Worm (Caenorhabditis elegans) whole organism, young adult: ENCODE measurements around the gene irld-51.
"Not testable (repeated sequence)": the region's sequence is repeated elsewhere in the genome, so short reads cannot be mapped to it uniquely, and the experiment has no call there.

Experiments used
- F33H1.4 ChIP-seq: fragments of 200-800 bp; sonication (Bioruptor generic); IDR thresholded peaks from 2 replicates; pipeline ENCODE4 v1.3.6; 2022; ENCODE audit warnings: missing genetic modification reagents, missing genetic modification characterization, missing compliant biosample characterization
- K11D2.4 ChIP-seq: fragments of 200-800 bp; sonication (Bioruptor generic); IDR thresholded peaks from 2 replicates; pipeline ENCODE4 v1.3.6; 2022; ENCODE audit warnings: missing genetic modification reagents, missing genetic modification characterization, missing compliant biosample characterization
- K12H6.12 ChIP-seq: fragments of 200-800 bp; sonication (Bioruptor generic); optimal IDR thresholded peaks from 2 replicates; lab custom pipeline; 2018; ENCODE audit warnings: mild to moderate bottlenecking, missing genetic modification characterization, missing compliant biosample characterization
- T07F8.4 ChIP-seq: sonication (generic microtip); optimal IDR thresholded peaks from 2 replicates; lab custom pipeline; 2016; ENCODE audit warnings: mild to moderate bottlenecking, missing genetic modification characterization, moderate library complexity, missing compliant biosample characterization
- Y53G8AR.9 ChIP-seq: fragments of 200-800 bp; sonication (Bioruptor generic); conservative IDR thresholded peaks from 2 replicates; pipeline ENCODE4 v1.3.6; 2022; ENCODE audit warnings: missing genetic modification reagents, missing genetic modification characterization, missing compliant biosample characterization
- atf-7 ChIP-seq: sonication (generic microtip); optimal IDR thresholded peaks from 2 replicates; lab custom pipeline; 2017; ENCODE audit warnings: mild to moderate bottlenecking, missing genetic modification characterization, missing compliant biosample characterization
- athp-1 ChIP-seq: sonication (generic microtip); optimal IDR thresholded peaks from 2 replicates; lab custom pipeline; 2017; ENCODE audit warnings: mild to moderate bottlenecking, missing genetic modification characterization, missing compliant biosample characterization
- attf-5 ChIP-seq: fragments of 200-800 bp; sonication (Bioruptor generic); optimal IDR thresholded peaks from 2 replicates; lab custom pipeline; 2018; ENCODE audit warnings: mild to moderate bottlenecking, missing genetic modification characterization, missing compliant biosample characterization
- attf-6 ChIP-seq: fragments of 200-800 bp; sonication (Bioruptor generic); IDR thresholded peaks from 2 replicates; pipeline ENCODE4 v1.3.6; 2022; ENCODE audit warnings: missing genetic modification reagents, missing genetic modification characterization, missing compliant biosample characterization
- cebp-1 ChIP-seq, 2 experiments: fragments of 200-800 bp in 1 of 2; sonication (Bioruptor generic) in 1 of 2; sonication (generic microtip) in 1 of 2; IDR thresholded peaks in 1 of 2; optimal IDR thresholded peaks in 1 of 2; 2 replicates each; pipeline versions ENCODE4 v1.3.6 to Lab custom; 2017 to 2022; ENCODE audit warnings: missing compliant biosample characterization in 2 of 2, missing genetic modification characterization in 2 of 2, mild to moderate bottlenecking in 1 of 2, missing genetic modification reagents in 1 of 2, moderate library complexity in 1 of 2
- ceh-100 ChIP-seq: fragments of 200-800 bp; sonication (Bioruptor generic); IDR thresholded peaks from 2 replicates; pipeline ENCODE4 v1.3.6; 2022; ENCODE audit warnings: missing genetic modification reagents, missing genetic modification characterization, missing compliant biosample characterization
- ceh-27 ChIP-seq: fragments of 200-800 bp; sonication (Bioruptor generic); optimal IDR thresholded peaks from 2 replicates; lab custom pipeline; 2018; ENCODE audit warnings: mild to moderate bottlenecking, missing genetic modification characterization, moderate library complexity, missing compliant biosample characterization
- efl-1 ChIP-seq: fragments of 150-350 bp; optimal IDR thresholded peaks from 2 replicates; lab custom pipeline; 2014; ENCODE audit warnings: missing biosample characterization, missing genetic modification reagents, missing genetic modification characterization
- egrh-3 ChIP-seq: fragments of 200-800 bp; sonication (Bioruptor generic); IDR thresholded peaks from 2 replicates; pipeline ENCODE4 v1.3.6; 2022; ENCODE audit warnings: missing genetic modification reagents, missing genetic modification characterization, missing compliant biosample characterization
- him-1 ChIP-seq: sonication (generic microtip); optimal IDR thresholded peaks from 2 replicates; lab custom pipeline; 2016; ENCODE audit warnings: missing genotype, missing genetic modification reagents, missing genetic modification characterization, missing compliant biosample characterization
- hrde-1 ChIP-seq: sonication (generic microtip); optimal IDR thresholded peaks from 2 replicates; lab custom pipeline; 2016; ENCODE audit warnings: missing genetic modification characterization, mild to moderate bottlenecking, missing compliant biosample characterization, moderate library complexity, missing genotype, missing genetic modification reagents, borderline replicate concordance
- hsf-1 ChIP-seq: fragments of 200-800 bp; sonication (Bioruptor generic); IDR thresholded peaks from 2 replicates; pipeline ENCODE4 v1.3.6; 2022; ENCODE audit warnings: missing genetic modification reagents, missing genetic modification characterization, missing compliant biosample characterization
- lin-26 ChIP-seq: fragments of 200-800 bp; sonication (Bioruptor generic); IDR thresholded peaks from 2 replicates; pipeline ENCODE4 v1.3.6; 2022; ENCODE audit warnings: missing genetic modification reagents, missing genetic modification characterization, missing compliant biosample characterization
- lin-54 ChIP-seq: fragments of 200-800 bp; sonication (Bioruptor generic); optimal IDR thresholded peaks from 2 replicates; lab custom pipeline; 2018; ENCODE audit warnings: mild to moderate bottlenecking, missing genetic modification characterization, missing compliant biosample characterization
- madf-3 ChIP-seq: fragments of 200-800 bp; sonication (Bioruptor generic); IDR thresholded peaks from 2 replicates; pipeline ENCODE4 v1.3.6; 2022; ENCODE audit warnings: missing genetic modification reagents, missing genetic modification characterization, missing compliant biosample characterization
- madf-8 ChIP-seq: fragments of 200-800 bp; sonication (Bioruptor generic); conservative IDR thresholded peaks from 2 replicates; pipeline ENCODE4 v1.3.6; 2022; ENCODE audit warnings: missing genetic modification reagents, missing genetic modification characterization, missing compliant biosample characterization
- mcd-1 ChIP-seq: fragments of 200-800 bp; sonication (Bioruptor generic); IDR thresholded peaks from 2 replicates; pipeline ENCODE4 v1.3.6; 2022; ENCODE audit warnings: missing genetic modification reagents, missing genetic modification characterization, missing compliant biosample characterization
- mel-28 ChIP-seq: sonication (generic microtip); optimal IDR thresholded peaks from 2 replicates; lab custom pipeline; 2016; ENCODE audit warnings: borderline replicate concordance, mild to moderate bottlenecking, missing genetic modification characterization, missing compliant biosample characterization
- mes-4 ChIP-seq: sonication (generic microtip); optimal IDR thresholded peaks from 2 replicates; lab custom pipeline; 2016; ENCODE audit warnings: missing genotype, missing genetic modification characterization, missing compliant biosample characterization
- nhr-80 ChIP-seq: sonication (generic microtip); optimal IDR thresholded peaks from 2 replicates; lab custom pipeline; 2016; ENCODE audit warnings: missing genetic modification characterization, missing compliant biosample characterization
- pha-4 ChIP-seq: fragments of 150-350 bp; sonication (generic microtip); optimal IDR thresholded peaks from 2 replicates; lab custom pipeline; 2014; ENCODE audit warnings: missing biosample characterization, missing genetic modification reagents, missing genetic modification characterization
- rcor-1 ChIP-seq: fragments of 200-800 bp; sonication (Bioruptor generic); IDR thresholded peaks from 2 replicates; pipeline ENCODE4 v1.3.6; 2022; ENCODE audit warnings: missing genetic modification reagents, missing genetic modification characterization, missing compliant biosample characterization
- rpc-1 ChIP-seq, 2 experiments: fragments of 150-350 bp in 1 of 2; sonication (generic microtip) in 1 of 2; optimal IDR thresholded peaks; 2 replicates each; lab custom pipeline; 2014 to 2018; ENCODE audit warnings: missing biosample characterization in 1 of 2, missing genetic modification characterization in 1 of 2, missing genetic modification reagents in 1 of 2, missing genotype in 1 of 2
- sea-2 ChIP-seq: fragments of 200-800 bp; sonication (Bioruptor generic); IDR thresholded peaks from 2 replicates; pipeline ENCODE4 v1.3.6; 2022; ENCODE audit warnings: missing genetic modification characterization, missing compliant biosample characterization
- snpc-1.1 ChIP-seq: sonication (generic microtip); optimal IDR thresholded peaks from 2 replicates; lab custom pipeline; 2017; ENCODE audit warnings: missing genetic modification characterization, mild to moderate bottlenecking, missing compliant biosample characterization, antibody characterized with exemption, moderate library complexity, missing genotype, missing genetic modification reagents; ENCODE audit not compliant: insufficient read depth
- sptf-2 ChIP-seq: fragments of 200-800 bp; sonication (Bioruptor generic); optimal IDR thresholded peaks from 2 replicates; lab custom pipeline; 2018; ENCODE audit warnings: mild to moderate bottlenecking, missing genetic modification characterization, missing compliant biosample characterization
- zfh-2 ChIP-seq: fragments of 200-800 bp; sonication (Bioruptor generic); conservative IDR thresholded peaks from 2 replicates; pipeline ENCODE4 v1.3.6; 2022; ENCODE audit warnings: missing genetic modification reagents, missing genetic modification characterization, missing compliant biosample characterization
- ztf-22 ChIP-seq: fragments of 200-800 bp; sonication (Bioruptor generic); optimal IDR thresholded peaks from 2 replicates; lab custom pipeline; 2018; ENCODE audit warnings: mild to moderate bottlenecking, missing genetic modification characterization, moderate library complexity, missing compliant biosample characterization
- ztf-28 ChIP-seq: fragments of 200-800 bp; sonication (Bioruptor generic); IDR thresholded peaks from 2 replicates; pipeline ENCODE4 v1.3.6; 2022; ENCODE audit warnings: missing genetic modification reagents, missing genetic modification characterization, missing compliant biosample characterization

irld-51 gene

DNA sequence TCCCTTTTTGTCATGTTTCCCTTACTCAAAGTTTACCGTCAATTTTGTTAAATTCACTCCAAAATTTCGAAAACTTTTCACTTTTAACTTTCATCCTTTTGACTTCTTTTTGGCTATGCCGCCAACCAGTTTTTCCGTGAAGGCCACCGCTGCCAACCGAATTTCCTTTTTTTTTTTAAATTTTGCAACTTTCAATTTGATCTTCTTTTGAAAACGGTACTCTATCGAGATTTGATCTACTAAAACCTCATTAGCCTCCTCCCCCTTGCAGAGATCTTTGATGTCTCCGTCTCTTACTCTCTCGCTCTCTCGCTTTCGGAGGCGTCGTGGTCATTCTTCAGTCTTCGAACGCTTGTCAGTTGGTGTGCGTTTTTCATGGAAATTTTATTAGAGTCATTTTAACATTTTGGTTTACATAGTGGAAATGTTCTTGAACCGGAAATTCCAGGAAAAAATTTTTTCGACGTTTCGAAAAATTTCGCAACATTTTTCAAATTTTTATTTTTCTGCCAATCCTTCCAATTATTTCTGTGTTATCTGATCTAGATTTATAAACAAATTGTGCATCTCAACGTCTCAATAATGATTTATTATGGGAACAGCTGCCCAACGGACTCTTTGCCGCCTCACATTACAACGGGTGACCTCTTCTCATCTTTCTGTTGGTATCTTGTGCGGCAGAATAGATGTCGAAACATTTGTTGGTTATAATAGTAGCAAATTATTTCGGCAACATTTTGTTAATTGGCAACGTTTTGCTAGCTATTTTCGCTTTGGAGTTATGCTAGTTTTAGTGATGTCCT lies 42.3 kb upstream of the irld-51 start:
- TF ChIP-seq cebp-1 (GFP tag; IDR thresholded peaks at IDR 0.05; lab: Robert Waterston, UW) (no peak), cebp-1 (tag; optimal IDR thresholded peaks at IDR 0.05; lab: Kevin White, UChicago) (peak; percentile 87), attf-5 (GFP tag; lab: Kevin White, UChicago) (no peak), T07F8.4 (tag; lab: Kevin White, UChicago) (no peak)

DNA sequence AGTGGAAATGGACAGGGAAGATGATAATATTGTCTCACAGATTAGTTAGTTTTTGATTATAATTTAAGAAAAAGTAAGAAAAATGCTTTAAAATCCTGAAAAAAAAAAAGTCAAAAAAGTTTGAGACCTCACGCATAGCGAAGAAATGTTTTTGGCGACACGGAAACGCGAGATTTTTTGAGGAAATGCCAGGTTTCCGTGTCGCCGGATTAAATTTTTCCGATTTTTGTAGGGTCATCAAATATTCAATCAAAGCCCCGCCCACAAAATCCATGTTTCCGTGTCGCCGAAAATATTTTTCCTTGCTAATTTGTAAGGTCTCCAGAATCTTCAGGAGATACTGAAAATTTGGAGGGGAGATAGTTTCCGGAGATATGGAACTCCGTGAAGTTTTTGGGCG lies 39.8 kb upstream of the irld-51 start:
- TF ChIP-seq ceh-100 (GFP tag; lab: Robert Waterston, UW), result peak; percentile 39
- no peak for TF ChIP-seq ztf-28 (GFP tag; lab: Robert Waterston, UW)
- 0 out of 2 replicates have a peak, but pooled peaks have one; percentile 48 for TF ChIP-seq madf-3 (GFP tag; lab: Robert Waterston, UW)

DNA sequence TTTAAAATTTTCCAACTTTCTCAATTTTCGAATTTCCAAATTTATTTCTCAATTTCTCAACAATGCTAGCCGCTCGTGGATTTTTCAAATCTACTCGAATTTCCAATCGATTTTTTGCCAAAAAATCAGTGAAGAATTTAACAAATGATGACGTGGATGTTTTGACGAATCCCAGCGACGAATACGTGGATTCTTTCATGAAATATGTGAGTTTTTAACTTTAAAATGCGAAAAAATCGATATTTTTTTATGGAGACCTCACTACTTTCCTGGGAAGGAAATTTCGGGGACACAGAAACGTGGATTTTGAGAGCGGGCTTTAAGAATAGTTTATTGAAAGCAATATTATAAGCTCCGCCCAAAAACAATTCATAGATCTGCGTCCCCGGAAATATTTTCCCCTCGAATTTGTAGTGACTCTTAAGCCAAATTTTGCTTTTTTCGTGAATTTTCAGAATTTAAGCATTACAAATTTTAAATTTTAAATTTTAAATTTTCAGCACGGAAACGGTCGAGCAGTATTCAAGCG lies 39.1 kb upstream of the irld-51 start, which contains the start of gene K08A2.2:
K08A2.2 (plus strand) TSS at position 51 of the 529 bp plus-strand sequence.
- no peak for TF ChIP-seq athp-1 (tag; lab: Kevin White, UChicago)
- peak; percentile 13 for TF ChIP-seq ceh-27 (GFP tag; lab: Kevin White, UChicago)
- peak; percentile 22 for TF ChIP-seq him-1
- TF ChIP-seq ceh-100 (GFP tag; lab: Robert Waterston, UW), result peak; percentile 91

DNA sequence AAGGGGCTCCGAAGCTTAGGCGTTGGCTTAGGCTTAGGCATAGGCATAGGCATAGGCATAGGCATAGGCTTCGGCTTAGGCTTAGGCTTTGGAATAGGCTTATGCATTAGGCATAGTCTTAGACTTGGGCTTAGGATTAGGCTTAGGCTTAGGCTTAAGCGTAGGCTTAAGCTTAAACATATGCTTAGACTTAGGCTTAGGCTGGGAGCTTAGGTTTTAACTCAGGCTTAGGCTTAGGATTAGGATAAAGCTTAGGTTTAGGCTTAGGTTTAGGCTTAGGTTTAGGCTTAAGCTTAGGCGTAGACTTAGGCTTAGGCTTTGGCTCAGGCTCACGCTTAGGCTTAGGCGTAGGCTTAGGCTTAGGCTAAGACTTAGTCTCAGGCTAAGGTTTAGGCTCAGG lies 37.6 kb upstream of the irld-51 start:
- TF ChIP-seq pha-4 (no peak), Y53G8AR.9 (GFP tag; lab: Robert Waterston, UW) (0 out of 2 replicates have a peak, but pooled peaks have one; percentile 28)

DNA sequence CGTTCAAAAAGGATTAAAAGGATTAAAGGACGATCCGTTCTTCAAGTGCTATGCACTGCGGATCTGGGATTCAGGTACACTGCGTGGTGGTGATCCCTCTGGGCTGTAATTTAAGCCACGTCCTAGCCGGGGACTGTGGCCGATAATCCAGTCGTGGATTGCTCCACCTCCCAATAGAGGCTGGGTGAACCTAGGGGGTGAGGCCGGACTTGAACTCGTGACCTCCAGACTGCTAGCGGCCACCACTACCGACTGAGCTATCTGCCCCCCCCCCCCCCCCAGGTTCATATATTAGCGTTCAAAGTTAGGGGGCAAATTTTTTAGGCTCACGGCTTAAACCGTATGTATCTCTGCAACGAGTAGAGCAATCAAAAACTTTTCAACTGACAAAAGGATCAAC lies 36.5 kb upstream of the irld-51 start:
- TF ChIP-seq mcd-1 (GFP tag; lab: Robert Waterston, UW) (peak; percentile 16; the same call in 1 of the 2 replicates), egrh-3 (peak; percentile 58; the same call in 1 of the 2 replicates), zfh-2 (GFP tag; lab: Robert Waterston, UW) (0 out of 2 replicates have a peak, but pooled peaks have one; percentile 15), ceh-100 (GFP tag; lab: Robert Waterston, UW) (0 out of 2 replicates have a peak, but pooled peaks have one; percentile 14), rpc-1 (tag; optimal IDR thresholded peaks at IDR 0.05; lab: Kevin White, UChicago) (peak; percentile 40)
- not testable (repeated sequence) for TF ChIP-seq rpc-1 (optimal IDR thresholded peaks at IDR 0.05; lab: Kevin White, UChicago)
- TF ChIP-seq, all 124 proteins: peak for 5; not testable (repeated sequence) for 119

DNA sequence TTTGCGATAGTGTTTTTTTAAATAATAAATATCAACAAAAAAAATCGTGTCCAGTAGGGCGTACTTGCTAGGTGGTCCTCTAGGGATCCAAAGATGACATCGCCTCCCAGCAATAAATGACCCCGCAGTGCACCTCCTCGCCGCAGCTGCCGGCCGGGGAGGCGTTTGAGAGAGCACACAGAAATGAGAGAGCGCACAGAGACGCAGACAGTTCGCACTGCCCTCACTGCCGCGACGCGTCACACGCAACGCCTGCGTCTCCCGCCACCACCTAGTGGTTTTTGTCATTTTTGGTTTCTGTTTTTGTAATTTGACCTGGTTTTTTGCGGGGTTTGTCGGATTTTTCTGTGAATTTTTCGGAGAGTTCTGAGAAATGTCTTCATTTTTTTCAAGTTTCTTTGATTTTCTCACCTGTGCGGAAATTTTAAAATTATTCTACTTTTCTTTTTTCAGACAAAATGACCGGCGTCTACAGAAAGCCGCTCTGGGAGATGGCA lies 35.4 kb upstream of the irld-51 start, which contains the start of gene lido-7:
lido-7 (plus strand) TSS at position 447 of the 497 bp plus-strand sequence.
- no peak for TF ChIP-seq hsf-1
- 0 out of 2 replicates have a peak, but pooled peaks have one; percentile 17 for TF ChIP-seq rcor-1
- TF ChIP-seq mcd-1 (GFP tag; lab: Robert Waterston, UW), result peak; percentile 61
- peak; percentile 83; the same call in 1 of the 2 replicates for TF ChIP-seq egrh-3
- TF ChIP-seq zfh-2 (GFP tag; lab: Robert Waterston, UW), result peak; percentile 89
- TF ChIP-seq lin-26 (GFP tag; lab: Robert Waterston, UW), result no peak
- TF ChIP-seq lin-54 (GFP tag; lab: Kevin White, UChicago), result no peak
- no peak for TF ChIP-seq mel-28 (tag; lab: Kevin White, UChicago)
- TF ChIP-seq K12H6.12 (tag; lab: Kevin White, UChicago), result peak; percentile 29
- TF ChIP-seq attf-6 (GFP tag; lab: Robert Waterston, UW), result no peak
- TF ChIP-seq snpc-1.1 (tag; lab: Kevin White, UChicago), result no peak
- no peak for TF ChIP-seq atf-7 (tag; lab: Kevin White, UChicago)
- TF ChIP-seq ztf-22 (GFP tag; lab: Kevin White, UChicago), result no peak
- TF ChIP-seq hrde-1 (tag; lab: Kevin White, UChicago), result no peak
- TF ChIP-seq madf-8, result 0 out of 2 replicates have a peak, but pooled peaks have one; percentile 20
- TF ChIP-seq mes-4 (tag; lab: Kevin White, UChicago), result no peak
- 0 out of 2 replicates have a peak, but pooled peaks have one; percentile 26 for TF ChIP-seq K11D2.4 (GFP tag; lab: Robert Waterston, UW)
- no peak for TF ChIP-seq sea-2 (GFP tag; lab: Robert Waterston, UW)
- TF ChIP-seq nhr-80 (tag; lab: Kevin White, UChicago), result peak; percentile 58
- TF ChIP-seq efl-1 (GFP tag; lab: Kevin White, UChicago), result peak; percentile 16
- TF ChIP-seq F33H1.4 (GFP tag; lab: Robert Waterston, UW), result no peak
- no peak for TF ChIP-seq sptf-2 (GFP tag; lab: Kevin White, UChicago)
